Worm (Caenorhabditis elegans): ENCODE measurements around the gene T13C2.7.

The T13C2.7 gene

ce11 chrII:6827388-6827787, 48.2 kb downstream of the T13C2.7 start:
- no peak for TF ChIP-seq lin-13 (tag; optimal IDR thresholded peaks at IDR 0.05)
- peak; percentile 72 for TF ChIP-seq ham-2 (GFP tag; optimal IDR thresholded peaks at IDR 0.05)
- TF ChIP-seq nhr-2 (tag; optimal IDR thresholded peaks at IDR 0.05): peak; percentile 67
- TF ChIP-seq mab-5 (tag; optimal IDR thresholded peaks at IDR 0.05): no peak
- TF ChIP-seq cnd-1 (tag; optimal IDR thresholded peaks at IDR 0.05): peak; percentile 64
- no peak for TF ChIP-seq lin-32 (GFP tag; optimal IDR thresholded peaks at IDR 0.05)
- peak; percentile 42 for TF ChIP-seq elt-1 (tag; optimal IDR thresholded peaks at IDR 0.05; ENCODE audit: borderline replicate concordance, insufficient read depth)
- no peak for TF ChIP-seq blmp-1 (tag; optimal IDR thresholded peaks at IDR 0.05)
- TF ChIP-seq mls-2 (tag; optimal IDR thresholded peaks at IDR 0.05): peak; percentile 68
- TF ChIP-seq nhr-76 (tag; optimal IDR thresholded peaks at IDR 0.05): no peak
- peak; percentile 81 for TF ChIP-seq ces-1 (GFP tag; optimal IDR thresholded peaks at IDR 0.05)
- peak; percentile 20 for TF ChIP-seq sem-2 (GFP tag; optimal IDR thresholded peaks at IDR 0.05)
- no peak for TF ChIP-seq elt-3 (tag; optimal IDR thresholded peaks at IDR 0.05)
- TF ChIP-seq lsy-2 (tag; optimal IDR thresholded peaks at IDR 0.05): no peak
- TF ChIP-seq nhr-12 (tag; optimal IDR thresholded peaks at IDR 0.05): no peak
- peak; percentile 6 for TF ChIP-seq unc-120 (tag; optimal IDR thresholded peaks at IDR 0.05; ENCODE audit: poor library complexity, severe bottlenecking)
- TF ChIP-seq ceh-43 (GFP tag; optimal IDR thresholded peaks at IDR 0.05): no peak
- TF ChIP-seq M03D4.4 (tag; optimal IDR thresholded peaks at IDR 0.05): peak; percentile 21
- TF ChIP-seq tbx-8 (GFP tag; optimal IDR thresholded peaks at IDR 0.05): no peak
- TF ChIP-seq zip-8 (tag; optimal IDR thresholded peaks at IDR 0.05): no peak
- no peak for TF ChIP-seq drap-1 (GFP tag; optimal IDR thresholded peaks at IDR 0.05)
- no peak for TF ChIP-seq ceh-39 (tag; optimal IDR thresholded peaks at IDR 0.05)
- no peak for TF ChIP-seq unc-39 (tag; optimal IDR thresholded peaks at IDR 0.05)
- peak; percentile 53 for TF ChIP-seq sptf-1 (tag; optimal IDR thresholded peaks at IDR 0.05)
- no peak for TF ChIP-seq ceh-83 (GFP tag; optimal IDR thresholded peaks at IDR 0.05)
- peak; percentile 14 for TF ChIP-seq bed-3 (GFP tag; optimal IDR thresholded peaks at IDR 0.05)
- TF ChIP-seq ztf-11 (tag; optimal IDR thresholded peaks at IDR 0.05): no peak
- TF ChIP-seq hlh-1 (tag; optimal IDR thresholded peaks at IDR 0.05): peak; percentile 94
- peak; percentile 12 for TF ChIP-seq pha-4 (tag; optimal IDR thresholded peaks at IDR 0.05)
- peak; percentile 51 for TF ChIP-seq mep-1 (tag; optimal IDR thresholded peaks at IDR 0.05)
- no peak for TF ChIP-seq snpc-4 (tag; optimal IDR thresholded peaks at IDR 0.05)
- peak; percentile 34 for TF ChIP-seq nhr-237 (tag; optimal IDR thresholded peaks at IDR 0.05)
- no peak for TF ChIP-seq nhr-28 (tag; optimal IDR thresholded peaks at IDR 0.05)
- TF ChIP-seq unc-62 (GFP tag; optimal IDR thresholded peaks at IDR 0.05): peak; percentile 89
- no peak for TF ChIP-seq flh-1 (GFP tag; optimal IDR thresholded peaks at IDR 0.05)

DNA sequence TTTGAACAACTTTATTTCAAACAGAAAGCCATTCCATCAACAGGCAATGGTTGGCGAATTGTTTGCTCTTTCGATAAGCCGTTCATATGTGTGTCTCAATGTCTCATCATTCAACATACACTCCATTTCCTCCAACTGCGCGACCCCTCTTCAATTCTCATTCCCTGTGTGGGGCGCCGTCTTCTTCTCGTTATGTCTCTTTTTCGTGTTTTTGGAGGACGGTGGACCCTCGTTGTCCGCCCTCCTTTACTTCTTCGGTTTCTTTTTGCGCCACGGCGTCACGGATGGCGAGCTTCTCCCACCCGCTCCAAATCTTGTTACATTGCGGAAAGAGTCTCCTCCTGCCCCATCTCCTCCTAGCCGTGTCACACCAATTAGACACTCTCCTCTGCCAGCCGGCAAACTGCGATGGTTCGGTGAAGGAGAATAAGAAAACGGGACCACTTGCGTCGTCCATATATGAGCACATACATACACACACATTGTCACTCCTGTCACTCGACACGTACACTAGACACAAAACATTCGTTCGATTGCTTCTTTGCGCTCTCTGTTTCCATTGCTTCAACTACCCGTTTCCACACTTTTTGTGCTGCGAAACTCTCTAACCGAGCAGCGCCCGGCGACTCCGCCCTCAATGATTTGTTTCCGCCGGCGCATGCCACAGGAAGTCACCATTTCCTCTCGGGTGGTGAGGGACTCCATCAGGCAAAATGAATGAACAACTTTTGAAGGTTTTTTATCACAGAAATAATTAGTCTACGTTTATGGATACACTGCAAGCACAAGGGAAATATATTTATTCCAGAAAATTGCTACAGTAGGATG, 49.1 kb downstream of the T13C2.7 start:
- TF ChIP-seq sptf-1 (tag; optimal IDR thresholded peaks at IDR 0.05) (peak; percentile 59), hlh-1 (tag; optimal IDR thresholded peaks at IDR 0.05) (no peak), flh-1 (GFP tag; optimal IDR thresholded peaks at IDR 0.05) (no peak), nhr-28 (tag; optimal IDR thresholded peaks at IDR 0.05) (no peak), snpc-4 (tag; optimal IDR thresholded peaks at IDR 0.05) (no peak), unc-39 (tag; optimal IDR thresholded peaks at IDR 0.05) (no peak), ceh-39 (tag; optimal IDR thresholded peaks at IDR 0.05) (no peak), zip-8 (tag; optimal IDR thresholded peaks at IDR 0.05) (no peak), drap-1 (GFP tag; optimal IDR thresholded peaks at IDR 0.05) (no peak), bed-3 (GFP tag; optimal IDR thresholded peaks at IDR 0.05) (no peak), cnd-1 (tag; optimal IDR thresholded peaks at IDR 0.05) (peak; percentile 2), unc-120 (tag; optimal IDR thresholded peaks at IDR 0.05; ENCODE audit: poor library complexity, severe bottlenecking) (peak; percentile 28), elt-1 (tag; optimal IDR thresholded peaks at IDR 0.05; ENCODE audit: borderline replicate concordance, insufficient read depth) (no peak), ces-1 (GFP tag; optimal IDR thresholded peaks at IDR 0.05) (peak; percentile 81), mep-1 (tag; optimal IDR thresholded peaks at IDR 0.05) (no peak), pha-4 (tag; optimal IDR thresholded peaks at IDR 0.05) (peak; percentile 2)

- TF ChIP-seq cnd-1 (tag; optimal IDR thresholded peaks at IDR 0.05) (no peak), nhr-28 (tag; optimal IDR thresholded peaks at IDR 0.05) (no peak), lin-32 (GFP tag; optimal IDR thresholded peaks at IDR 0.05) (no peak), ceh-83 (GFP tag; optimal IDR thresholded peaks at IDR 0.05) (no peak), ztf-11 (tag; optimal IDR thresholded peaks at IDR 0.05) (no peak), drap-1 (GFP tag; optimal IDR thresholded peaks at IDR 0.05) (no peak), unc-120 (tag; optimal IDR thresholded peaks at IDR 0.05; ENCODE audit: poor library complexity, severe bottlenecking) (no peak), flh-1 (GFP tag; optimal IDR thresholded peaks at IDR 0.05) (no peak), sptf-1 (tag; optimal IDR thresholded peaks at IDR 0.05) (no peak), ceh-39 (tag; optimal IDR thresholded peaks at IDR 0.05) (no peak), sem-2 (GFP tag; optimal IDR thresholded peaks at IDR 0.05) (no peak), mep-1 (tag; optimal IDR thresholded peaks at IDR 0.05) (no peak), mls-2 (tag; optimal IDR thresholded peaks at IDR 0.05) (no peak), nhr-2 (tag; optimal IDR thresholded peaks at IDR 0.05) (no peak), hlh-1 (tag; optimal IDR thresholded peaks at IDR 0.05) (no peak), nhr-237 (tag; optimal IDR thresholded peaks at IDR 0.05) (no peak), zip-8 (tag; optimal IDR thresholded peaks at IDR 0.05) (no peak), mab-5 (tag; optimal IDR thresholded peaks at IDR 0.05) (no peak), elt-1 (tag; optimal IDR thresholded peaks at IDR 0.05; ENCODE audit: borderline replicate concordance, insufficient read depth) (peak; percentile 11), tbx-8 (GFP tag; optimal IDR thresholded peaks at IDR 0.05) (no peak), unc-39 (tag; optimal IDR thresholded peaks at IDR 0.05) (no peak), M03D4.4 (tag; optimal IDR thresholded peaks at IDR 0.05) (no peak), elt-3 (tag; optimal IDR thresholded peaks at IDR 0.05) (no peak), ces-1 (GFP tag; optimal IDR thresholded peaks at IDR 0.05) (peak; percentile 55), snpc-4 (tag; optimal IDR thresholded peaks at IDR 0.05) (no peak), nhr-76 (tag; optimal IDR thresholded peaks at IDR 0.05) (no peak), bed-3 (GFP tag; optimal IDR thresholded peaks at IDR 0.05) (no peak), ceh-43 (GFP tag; optimal IDR thresholded peaks at IDR 0.05) (no peak), lin-13 (tag; optimal IDR thresholded peaks at IDR 0.05) (no peak), unc-62 (GFP tag; optimal IDR thresholded peaks at IDR 0.05) (peak; percentile 87), ham-2 (GFP tag; optimal IDR thresholded peaks at IDR 0.05) (peak; percentile 64), blmp-1 (tag; optimal IDR thresholded peaks at IDR 0.05) (peak; percentile 84), lsy-2 (tag; optimal IDR thresholded peaks at IDR 0.05) (no peak), pha-4 (tag; optimal IDR thresholded peaks at IDR 0.05) (peak; percentile 30), nhr-12 (tag; optimal IDR thresholded peaks at IDR 0.05) (no peak)
These were observed 49.9 kb downstream of the T13C2.7 start for ce11 chrII:6829108-6829507.

All from whole organism, mixed stage, embryonic.